Worm (Caenorhabditis elegans): ENCODE measurements around the gene Y37A1B.7.

Gene Y37A1B.7

DNA sequence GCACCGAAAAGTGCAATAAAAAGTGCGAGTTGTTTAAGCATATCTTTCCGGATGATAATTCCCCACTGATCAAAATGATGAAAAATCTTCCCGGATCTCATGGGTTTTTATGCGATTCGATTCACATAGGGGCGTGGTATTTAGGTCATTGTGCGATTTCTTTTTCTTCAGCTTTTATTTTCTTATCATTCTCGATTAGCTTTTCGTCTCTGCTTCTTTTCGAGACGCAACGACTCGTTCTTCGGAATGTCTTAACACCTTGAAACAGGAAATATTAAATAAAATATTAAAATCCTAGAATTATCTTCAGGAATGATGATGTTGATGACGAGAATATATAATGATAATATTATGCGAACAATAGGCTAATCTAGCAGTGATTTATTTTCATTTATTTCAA is at the start of gene Y37A1B.7:
Gene Y37A1B.7, minus strand, starts transcription at position 101 of the 400 bp plus-strand sequence.
- no peak for TF ChIP-seq tab-1 (GFP tag; IDR thresholded peaks at IDR 0.05)
- no peak for TF ChIP-seq flt-1 (GFP tag; IDR thresholded peaks at IDR 0.05)
- TF ChIP-seq ztf-29 (GFP tag; IDR thresholded peaks at IDR 0.05) = no peak
- no peak for TF ChIP-seq cog-1 (tag; optimal IDR thresholded peaks at IDR 0.05)
- no peak for TF ChIP-seq T22C8.4 (GFP tag; IDR thresholded peaks at IDR 0.05)
- no peak for TF ChIP-seq ztf-23 (GFP tag; IDR thresholded peaks at IDR 0.05)
- no peak for TF ChIP-seq klf-2 (GFP tag; conservative IDR thresholded peaks at IDR 0.05)
- TF ChIP-seq ref-1 (GFP tag; conservative IDR thresholded peaks at IDR 0.05) = no peak
- no peak for TF ChIP-seq med-1 (GFP tag; optimal IDR thresholded peaks at IDR 0.05; ENCODE audit: insufficient read depth)

DNA sequence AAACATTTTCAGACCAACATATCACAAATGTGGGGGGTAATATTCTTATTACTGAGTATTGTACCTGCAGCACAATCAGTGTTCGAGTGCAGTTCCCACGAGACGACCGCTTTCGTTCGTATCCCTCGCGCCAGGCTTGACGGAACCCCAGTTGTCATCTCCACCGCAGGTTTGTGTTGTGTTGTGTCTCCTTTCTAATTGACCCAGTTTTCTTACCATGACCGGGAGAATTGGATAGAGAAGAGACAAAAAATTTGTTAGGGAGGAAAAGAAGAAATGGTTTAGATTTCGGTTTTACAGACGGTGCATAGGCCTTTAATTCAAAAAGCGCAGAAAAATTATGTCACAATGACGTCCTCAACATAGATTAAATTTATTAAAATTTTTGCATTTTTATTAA is 47.7 kb upstream of the Y37A1B.7 start, which contains the start of gene noah-2:
Gene noah-2, plus strand, starts transcription at position 13 of the 400 bp plus-strand sequence.
- TF ChIP-seq ref-1 (GFP tag; conservative IDR thresholded peaks at IDR 0.05) = no peak
- TF ChIP-seq ztf-23 (GFP tag; IDR thresholded peaks at IDR 0.05) = no peak
- TF ChIP-seq cog-1 (tag; optimal IDR thresholded peaks at IDR 0.05) = no peak
- TF ChIP-seq T22C8.4 (GFP tag; IDR thresholded peaks at IDR 0.05) = no peak
- no peak for TF ChIP-seq med-1 (GFP tag; optimal IDR thresholded peaks at IDR 0.05; ENCODE audit: insufficient read depth)
- TF ChIP-seq tab-1 (GFP tag; IDR thresholded peaks at IDR 0.05) = no peak
- TF ChIP-seq flt-1 (GFP tag; IDR thresholded peaks at IDR 0.05) = no peak
- no peak for TF ChIP-seq ztf-29 (GFP tag; IDR thresholded peaks at IDR 0.05)
- no peak for TF ChIP-seq klf-2 (GFP tag; conservative IDR thresholded peaks at IDR 0.05)

DNA sequence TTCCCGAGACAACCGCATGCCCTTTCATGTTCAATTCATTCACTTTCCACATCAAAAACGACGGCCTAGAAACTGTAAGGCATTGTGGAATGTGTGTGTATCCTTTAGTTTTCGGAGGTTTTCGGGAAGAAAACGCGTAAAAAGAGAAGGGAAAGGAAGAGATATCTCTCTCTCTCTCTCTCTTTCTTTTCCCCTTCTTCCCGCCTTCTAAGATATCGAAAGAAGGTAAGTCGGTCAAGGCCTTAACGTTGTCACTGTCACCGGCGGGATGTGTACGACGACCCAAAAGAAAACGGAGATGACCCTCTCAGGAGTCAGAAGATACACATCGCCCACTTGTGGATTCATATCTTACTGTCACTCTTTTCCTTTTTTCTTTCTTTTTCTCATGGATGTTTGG is 46.2 kb upstream of the Y37A1B.7 start:
- TF ChIP-seq klf-2 (GFP tag; conservative IDR thresholded peaks at IDR 0.05) = no peak
- TF ChIP-seq T22C8.4 (GFP tag; IDR thresholded peaks at IDR 0.05) = no peak
- TF ChIP-seq med-1 (GFP tag; optimal IDR thresholded peaks at IDR 0.05; ENCODE audit: insufficient read depth) = no peak
- TF ChIP-seq ref-1 (GFP tag; conservative IDR thresholded peaks at IDR 0.05) = no peak
- no peak for TF ChIP-seq cog-1 (tag; optimal IDR thresholded peaks at IDR 0.05)
- TF ChIP-seq flt-1 (GFP tag; IDR thresholded peaks at IDR 0.05) = no peak
- TF ChIP-seq tab-1 (GFP tag; IDR thresholded peaks at IDR 0.05) = no peak

DNA sequence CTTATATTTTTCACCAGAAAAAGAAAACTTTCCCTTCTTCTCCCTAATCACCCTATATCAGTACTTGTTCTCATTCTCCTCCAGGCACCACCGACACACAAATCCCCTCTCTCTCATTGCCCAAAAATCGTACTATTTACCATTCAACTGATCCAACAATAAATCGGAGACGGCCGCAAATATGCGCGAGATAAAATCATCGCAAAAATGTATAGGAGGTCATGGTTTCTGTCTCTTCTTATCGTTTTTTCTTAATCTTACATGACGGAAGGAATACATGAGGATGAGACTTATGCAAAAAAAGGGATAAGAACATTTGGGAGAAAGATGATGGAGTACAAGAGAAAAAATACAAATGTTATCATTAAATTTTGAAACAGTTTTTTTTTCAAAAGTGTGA is 42.8 kb upstream of the Y37A1B.7 start:
- no peak for TF ChIP-seq T22C8.4 (GFP tag; IDR thresholded peaks at IDR 0.05)
- TF ChIP-seq ztf-29 (GFP tag; IDR thresholded peaks at IDR 0.05) = no peak
- TF ChIP-seq med-1 (GFP tag; optimal IDR thresholded peaks at IDR 0.05; ENCODE audit: insufficient read depth) = no peak
- no peak for TF ChIP-seq ztf-23 (GFP tag; IDR thresholded peaks at IDR 0.05)
- TF ChIP-seq tab-1 (GFP tag; IDR thresholded peaks at IDR 0.05) = no peak
- TF ChIP-seq ref-1 (GFP tag; conservative IDR thresholded peaks at IDR 0.05) = no peak
- TF ChIP-seq klf-2 (GFP tag; conservative IDR thresholded peaks at IDR 0.05) = no peak
- TF ChIP-seq flt-1 (GFP tag; IDR thresholded peaks at IDR 0.05) = no peak
- TF ChIP-seq cog-1 (tag; optimal IDR thresholded peaks at IDR 0.05) = no peak

DNA sequence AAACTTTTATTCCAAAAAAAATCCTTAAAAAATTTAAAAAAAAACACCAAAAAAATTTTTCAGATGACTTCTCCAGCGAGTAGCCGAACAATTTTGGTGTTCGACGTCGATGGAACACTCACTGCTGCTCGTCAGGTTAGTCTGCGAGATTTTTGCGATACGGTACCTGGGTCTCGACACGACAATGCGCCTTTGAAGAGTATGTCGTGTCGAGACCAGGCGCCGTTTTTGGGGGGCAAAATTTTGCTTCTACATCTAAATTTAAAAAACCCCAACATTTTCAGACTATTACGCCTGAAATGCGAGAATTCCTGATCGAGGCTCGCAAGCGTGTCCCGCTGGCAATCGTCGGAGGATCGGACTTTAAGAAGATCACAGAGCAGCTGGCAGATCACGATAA is 39.9 kb upstream of the Y37A1B.7 start, which contains the start of gene F52B11.2:
Gene F52B11.2, plus strand, starts transcription at position 64 of the 400 bp plus-strand sequence.
- no peak for TF ChIP-seq ztf-29 (GFP tag; IDR thresholded peaks at IDR 0.05)

DNA sequence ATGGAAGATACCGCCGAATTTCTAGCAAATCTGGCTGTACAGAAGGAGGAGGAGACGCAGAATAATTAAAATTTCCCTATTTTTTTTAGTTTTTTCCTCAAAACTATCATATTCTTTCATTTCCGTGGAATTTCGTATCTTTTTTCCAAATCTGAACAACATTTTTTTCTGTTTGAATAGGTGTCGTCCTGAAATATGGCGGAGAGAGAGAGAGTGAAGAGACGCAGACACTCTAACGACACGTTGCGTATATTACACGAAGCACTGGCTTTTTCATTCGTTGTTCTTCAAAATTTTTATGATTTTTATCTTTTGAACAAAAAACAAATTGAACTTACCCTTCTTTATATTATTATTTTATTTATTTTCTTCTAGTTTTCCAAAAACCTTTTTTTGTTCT is 39.4 kb upstream of the Y37A1B.7 start:
- TF ChIP-seq ztf-29 (GFP tag; IDR thresholded peaks at IDR 0.05) (no peak), ref-1 (GFP tag; conservative IDR thresholded peaks at IDR 0.05) (no peak), T22C8.4 (GFP tag; IDR thresholded peaks at IDR 0.05) (no peak), ztf-23 (GFP tag; IDR thresholded peaks at IDR 0.05) (no peak), flt-1 (GFP tag; IDR thresholded peaks at IDR 0.05) (no peak), klf-2 (GFP tag; conservative IDR thresholded peaks at IDR 0.05) (no peak), tab-1 (GFP tag; IDR thresholded peaks at IDR 0.05) (no peak), med-1 (GFP tag; optimal IDR thresholded peaks at IDR 0.05; ENCODE audit: insufficient read depth) (no peak), cog-1 (tag; optimal IDR thresholded peaks at IDR 0.05) (no peak)

DNA sequence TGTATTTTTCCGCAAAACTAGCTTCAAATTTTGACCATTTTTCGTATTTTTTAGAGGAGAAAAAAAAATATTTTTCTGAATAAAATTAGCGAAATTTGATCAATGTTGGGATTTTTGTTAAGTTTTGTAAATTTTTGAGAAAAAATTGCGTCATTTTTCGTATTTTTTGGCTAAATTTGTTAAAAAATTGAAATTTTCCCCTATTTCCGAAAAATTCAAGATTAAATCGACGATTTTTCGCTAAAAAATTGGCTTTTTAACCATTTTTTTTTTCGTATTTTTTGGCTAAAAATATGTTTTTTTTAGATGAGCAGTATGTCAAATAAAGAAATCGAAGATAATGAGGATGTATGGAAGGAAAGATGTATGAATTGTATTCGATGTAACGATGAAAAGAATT is 33.6 kb upstream of the Y37A1B.7 start, which contains the start of gene cfp-1:
Gene cfp-1, plus strand, starts transcription at position 301 of the 400 bp plus-strand sequence.
- no peak for TF ChIP-seq flt-1 (GFP tag; IDR thresholded peaks at IDR 0.05)
- no peak for TF ChIP-seq ztf-29 (GFP tag; IDR thresholded peaks at IDR 0.05)
- no peak for TF ChIP-seq med-1 (GFP tag; optimal IDR thresholded peaks at IDR 0.05; ENCODE audit: insufficient read depth)

DNA sequence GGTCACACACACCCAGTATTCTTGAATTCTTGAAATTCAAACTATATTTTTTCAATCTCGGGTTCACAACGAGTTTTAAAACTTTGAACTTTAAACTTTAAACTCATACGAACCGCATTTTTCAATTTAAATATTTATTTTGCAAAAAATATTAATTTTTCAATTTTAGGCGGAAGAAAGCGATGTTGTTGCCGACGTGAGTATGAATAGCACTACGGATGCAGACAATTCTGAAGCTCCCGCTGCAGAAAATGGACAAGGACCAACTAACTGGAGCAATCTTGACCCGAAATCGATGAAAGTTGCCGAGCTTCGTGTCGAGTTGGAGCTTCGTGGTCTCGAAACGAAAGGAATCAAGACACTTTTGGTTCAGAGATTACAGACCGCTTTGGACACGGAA is 30.9 kb upstream of the Y37A1B.7 start:
- TF ChIP-seq tab-1 (GFP tag; IDR thresholded peaks at IDR 0.05) (no peak), cog-1 (tag; optimal IDR thresholded peaks at IDR 0.05) (no peak), ztf-23 (GFP tag; IDR thresholded peaks at IDR 0.05) (no peak), ref-1 (GFP tag; conservative IDR thresholded peaks at IDR 0.05) (no peak), T22C8.4 (GFP tag; IDR thresholded peaks at IDR 0.05) (no peak), ztf-29 (GFP tag; IDR thresholded peaks at IDR 0.05) (no peak), klf-2 (GFP tag; conservative IDR thresholded peaks at IDR 0.05) (no peak), med-1 (GFP tag; optimal IDR thresholded peaks at IDR 0.05; ENCODE audit: insufficient read depth) (no peak), flt-1 (GFP tag; IDR thresholded peaks at IDR 0.05) (no peak)

DNA sequence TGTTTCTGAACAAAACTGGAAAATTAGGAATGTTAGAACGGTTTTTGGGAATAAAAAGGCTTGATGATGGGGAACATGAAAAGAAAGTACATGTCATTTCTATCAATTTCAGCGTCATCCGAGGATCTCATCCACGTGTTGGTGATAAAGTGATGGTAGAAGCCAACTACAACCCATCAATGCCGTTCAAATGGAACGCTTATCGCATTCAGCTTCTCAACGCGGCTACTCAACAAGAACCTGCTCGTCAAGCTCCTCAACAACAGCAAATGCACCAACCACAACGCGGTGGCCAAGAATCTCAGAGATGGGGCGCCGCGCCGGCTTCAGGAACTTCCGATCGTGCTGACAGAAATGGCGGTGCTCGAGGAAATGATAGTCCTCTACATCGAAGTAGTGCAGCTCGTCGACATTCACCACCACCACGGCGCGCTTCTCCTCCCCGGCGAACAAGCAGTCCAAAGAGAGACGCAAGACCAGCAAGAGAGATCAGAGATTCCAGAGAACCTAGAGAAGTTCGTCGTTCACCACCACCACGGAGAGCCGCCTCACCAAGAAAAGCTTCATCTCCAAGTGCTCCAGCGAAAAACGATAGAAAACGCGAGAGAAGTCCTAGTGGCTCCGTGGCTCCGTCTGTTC is 28.6 kb upstream of the Y37A1B.7 start:
- no peak for TF ChIP-seq cog-1 (tag; optimal IDR thresholded peaks at IDR 0.05)
- no peak for TF ChIP-seq ztf-23 (GFP tag; IDR thresholded peaks at IDR 0.05)
- TF ChIP-seq klf-2 (GFP tag; conservative IDR thresholded peaks at IDR 0.05) = no peak
- no peak for TF ChIP-seq T22C8.4 (GFP tag; IDR thresholded peaks at IDR 0.05)
- TF ChIP-seq flt-1 (GFP tag; IDR thresholded peaks at IDR 0.05) = no peak
- no peak for TF ChIP-seq tab-1 (GFP tag; IDR thresholded peaks at IDR 0.05)
- TF ChIP-seq ztf-29 (GFP tag; IDR thresholded peaks at IDR 0.05) = no peak
- TF ChIP-seq ref-1 (GFP tag; conservative IDR thresholded peaks at IDR 0.05) = no peak

DNA sequence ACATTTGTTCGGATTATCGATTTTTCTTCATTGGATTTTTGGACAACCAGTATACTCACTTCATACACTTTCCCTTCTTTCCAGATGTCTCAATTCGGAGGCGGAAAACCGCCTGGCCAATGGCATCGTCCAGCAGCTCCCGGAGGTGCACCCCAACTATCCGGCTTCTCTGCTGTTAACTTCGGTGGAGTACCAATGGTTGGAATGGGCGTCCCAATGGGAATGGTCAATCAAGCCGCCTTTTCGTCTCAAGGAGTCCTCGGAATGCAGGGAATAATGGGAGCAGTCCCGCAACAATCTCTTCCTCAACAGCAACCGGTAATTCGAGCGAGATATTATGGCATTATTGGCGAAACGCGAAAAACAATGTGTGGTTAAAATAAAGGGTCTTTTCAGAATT is 27.9 kb upstream of the Y37A1B.7 start, which contains the start of gene ccar-1:
Gene ccar-1, plus strand, starts transcription at position 83 of the 400 bp plus-strand sequence.
- TF ChIP-seq ztf-23 (GFP tag; IDR thresholded peaks at IDR 0.05) (0 out of 2 replicates have a peak, but pooled peaks have one; percentile 8), cog-1 (tag; optimal IDR thresholded peaks at IDR 0.05) (no peak)

Data from whole organism, midembryonic.